Worm (Caenorhabditis elegans): ENCODE data around the gene chil-14.
A peak's percentile ranks its signal among the peaks of the same experiment; 100 is the strongest.

- no peak for TF ChIP-seq nhr-237 (tag; optimal IDR thresholded peaks at IDR 0.05)
- TF ChIP-seq ztf-11 (tag; optimal IDR thresholded peaks at IDR 0.05), result no peak
- TF ChIP-seq jun-1 (tag; optimal IDR thresholded peaks at IDR 0.05), result no peak
- no peak for TF ChIP-seq egl-27 (tag; optimal IDR thresholded peaks at IDR 0.05)
- no peak for TF ChIP-seq mxl-3 (GFP tag; optimal IDR thresholded peaks at IDR 0.05)
- no peak for TF ChIP-seq nhr-25 (tag; optimal IDR thresholded peaks at IDR 0.05; ENCODE audit: borderline replicate concordance, insufficient read depth)
- TF ChIP-seq lir-3 (tag; optimal IDR thresholded peaks at IDR 0.05), result no peak
- TF ChIP-seq lsy-2 (tag; optimal IDR thresholded peaks at IDR 0.05), result no peak
- TF ChIP-seq attf-4 (tag; optimal IDR thresholded peaks at IDR 0.05), result no peak
- TF ChIP-seq pqm-1 (tag; optimal IDR thresholded peaks at IDR 0.05), result peak; percentile 86
- no peak for TF ChIP-seq ctbp-1 (GFP tag; IDR thresholded peaks at IDR 0.05)
These were observed 40.0 kb upstream of the chil-14 start for ce11 chrV:1414615-1415433.
